Worm (Caenorhabditis elegans) whole organism, dauer: ENCODE data around the gene C43F9.4.

ENCODE experiments used
- unc-62 ChIP-seq: sonication (generic microtip); optimal IDR thresholded peaks from 2 replicates; lab custom pipeline; 2017; ENCODE audit warnings: missing biosample characterization, missing genetic modification reagents, missing genetic modification characterization

C43F9.4 gene

ce11 chrIV:10590649-10591048 is 1.7 kb upstream of the C43F9.4 start, which contains the start of the genes C43F9.5 and nkb-2:
C43F9.5 (minus strand) TSS chrIV:10590749.
nkb-2 (plus strand) TSS chrIV:10590925.
- no peak for TF ChIP-seq unc-62 (GFP tag; lab: Kevin White, UChicago)

DNA sequence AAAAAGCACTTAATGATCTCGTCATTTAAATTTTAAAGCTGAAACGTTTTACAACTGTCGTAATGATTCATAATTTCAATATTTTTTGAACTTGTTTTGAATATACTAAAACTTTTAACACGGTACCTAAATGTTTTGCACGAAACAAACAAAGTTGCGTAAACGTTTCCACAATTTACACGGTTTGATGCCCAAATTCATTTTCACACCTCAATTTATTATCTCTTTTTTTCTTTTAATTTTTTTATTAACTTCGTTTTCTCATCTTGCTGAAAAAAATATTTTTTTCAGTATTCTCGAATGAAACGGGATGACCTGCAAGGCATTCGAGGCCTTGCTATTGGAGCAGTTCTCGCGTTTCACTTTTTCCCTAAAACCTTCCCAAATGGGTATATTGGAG is 4.7 kb downstream of the C43F9.4 start, which contains the start of gene oac-8:
Gene oac-8, plus strand, starts transcription at position 301 of the 400 bp plus-strand sequence.
- no peak for TF ChIP-seq unc-62 (GFP tag; lab: Kevin White, UChicago)

ce11 chrIV:10578367-10578766 is 10.6 kb downstream of the C43F9.4 start, which contains the start of gene lgc-43:
lgc-43 (plus strand) TSS chrIV:10578667.
- no peak for TF ChIP-seq unc-62 (GFP tag; lab: Kevin White, UChicago)

ce11 chrIV:10577600-10577999 is 11.4 kb downstream of the C43F9.4 start:
- TF ChIP-seq unc-62 (GFP tag; lab: Kevin White, UChicago) = no peak

ce11 chrIV:10576624-10577023 is 12.3 kb downstream of the C43F9.4 start:
- no peak for TF ChIP-seq unc-62 (GFP tag; lab: Kevin White, UChicago)

- no peak for TF ChIP-seq unc-62 (GFP tag; lab: Kevin White, UChicago)
These were observed 12.9 kb downstream of the C43F9.4 start, which contains the start of gene efn-2 for ce11 chrIV:10576050-10576449. efn-2 (plus strand) TSS chrIV:10576350.

ce11 chrIV:10574471-10574870 is 14.5 kb downstream of the C43F9.4 start:
- TF ChIP-seq unc-62 (GFP tag; lab: Kevin White, UChicago) = no peak

- TF ChIP-seq unc-62 (GFP tag; lab: Kevin White, UChicago) = no peak
These were observed 15.5 kb downstream of the C43F9.4 start for ce11 chrIV:10573471-10573870.

- TF ChIP-seq unc-62 (GFP tag; lab: Kevin White, UChicago) = no peak
These were observed 18.0 kb downstream of the C43F9.4 start for ce11 chrIV:10571020-10571419.

DNA sequence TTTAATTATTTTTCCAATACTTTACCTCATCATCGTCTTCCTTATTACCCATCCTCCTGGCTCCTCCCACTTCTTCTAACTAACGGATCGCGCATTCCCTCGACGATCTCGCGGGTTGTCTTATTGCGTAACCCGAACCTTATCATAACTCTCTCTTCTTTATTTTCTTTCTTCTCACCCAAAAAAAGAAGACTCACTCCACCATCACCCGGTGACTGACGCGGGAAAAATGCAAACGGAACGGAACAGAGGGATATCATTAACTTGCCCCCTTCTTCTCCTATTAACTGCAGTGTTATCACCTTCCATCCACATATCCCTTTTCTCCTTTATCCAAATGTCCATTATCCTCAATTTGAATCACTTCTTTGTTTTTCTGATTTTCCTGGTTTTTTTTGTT is 18.9 kb downstream of the C43F9.4 start:
- no peak for TF ChIP-seq unc-62 (GFP tag; lab: Kevin White, UChicago)

DNA sequence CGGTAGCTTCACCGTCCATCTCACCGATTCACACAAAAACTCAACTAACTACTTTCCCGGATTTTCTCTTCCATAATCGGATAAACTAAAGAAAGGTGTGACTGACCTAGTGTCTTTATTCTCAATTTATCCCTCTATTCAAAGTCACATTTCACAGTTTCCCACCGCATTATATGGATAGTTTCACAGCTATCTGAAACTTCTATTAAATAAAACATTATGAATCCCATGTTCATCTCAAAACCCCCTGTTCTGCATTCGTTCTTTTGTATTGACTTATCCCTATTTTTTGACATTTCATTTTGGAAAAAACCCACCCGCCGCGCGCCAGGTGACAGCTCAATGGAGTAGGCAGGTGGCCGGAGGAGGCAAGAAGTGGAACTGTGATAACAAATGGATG is 21.1 kb downstream of the C43F9.4 start:
- no peak for TF ChIP-seq unc-62 (GFP tag; lab: Kevin White, UChicago)

DNA sequence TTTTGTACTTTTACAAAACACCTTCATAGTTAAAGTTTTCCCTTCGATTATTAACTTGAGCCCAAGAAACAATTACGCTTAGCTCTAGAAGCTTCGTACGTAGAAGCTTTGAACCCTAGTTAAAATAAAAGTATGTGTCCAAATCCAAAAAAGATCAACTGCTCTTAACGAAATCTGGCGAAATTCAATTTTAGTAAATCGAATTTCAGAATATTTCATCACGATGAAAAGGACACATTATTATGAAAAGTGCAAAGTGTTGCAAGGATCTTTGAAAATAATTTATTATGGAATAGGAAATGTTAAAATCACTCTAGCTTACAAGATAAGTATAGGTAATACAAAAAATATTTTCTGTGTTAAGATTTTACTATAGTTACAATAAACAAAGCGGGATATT is 23.7 kb downstream of the C43F9.4 start:
- TF ChIP-seq unc-62 (GFP tag; lab: Kevin White, UChicago) = no peak

DNA sequence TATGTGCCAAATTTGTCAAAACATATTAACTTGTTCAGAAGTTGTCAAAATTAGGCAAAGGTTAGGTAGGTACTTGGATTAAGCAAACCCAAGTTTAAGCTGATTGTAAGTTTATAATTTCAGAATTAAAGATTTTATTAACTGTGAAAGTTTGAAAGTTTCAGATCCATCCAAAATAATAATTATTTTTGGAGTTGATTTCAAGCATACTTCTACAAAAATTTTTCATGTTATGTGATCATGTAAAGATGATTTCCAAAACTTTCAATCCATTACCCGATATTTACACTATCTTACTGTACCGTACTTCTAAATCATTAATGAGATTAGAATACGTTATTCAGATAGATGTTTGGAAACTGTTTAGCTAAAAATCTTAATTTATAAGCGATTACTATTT is 24.4 kb downstream of the C43F9.4 start:
- TF ChIP-seq unc-62 (GFP tag; lab: Kevin White, UChicago) = no peak

DNA sequence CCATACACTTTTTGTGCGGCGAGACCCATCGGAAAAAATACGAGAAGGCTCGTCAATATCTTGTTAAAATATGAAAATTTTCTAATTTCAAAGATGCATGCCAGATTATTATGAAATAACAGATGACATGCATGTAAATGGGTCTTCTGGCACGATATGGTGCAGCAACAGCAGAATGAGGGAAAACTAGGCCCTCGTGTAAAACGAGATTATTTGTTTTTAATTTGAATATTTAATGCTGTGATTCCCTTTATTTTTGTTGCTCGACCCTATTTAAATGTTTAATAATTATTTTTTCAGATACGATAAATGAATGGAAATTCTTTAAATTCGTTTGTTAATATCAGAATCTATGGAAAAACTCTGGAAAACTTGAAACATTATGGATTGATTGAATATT is 27.4 kb downstream of the C43F9.4 start, which contains the start of gene him-8:
Gene him-8, plus strand, starts transcription at position 301 of the 400 bp plus-strand sequence.
- no peak for TF ChIP-seq unc-62 (GFP tag; lab: Kevin White, UChicago)

DNA sequence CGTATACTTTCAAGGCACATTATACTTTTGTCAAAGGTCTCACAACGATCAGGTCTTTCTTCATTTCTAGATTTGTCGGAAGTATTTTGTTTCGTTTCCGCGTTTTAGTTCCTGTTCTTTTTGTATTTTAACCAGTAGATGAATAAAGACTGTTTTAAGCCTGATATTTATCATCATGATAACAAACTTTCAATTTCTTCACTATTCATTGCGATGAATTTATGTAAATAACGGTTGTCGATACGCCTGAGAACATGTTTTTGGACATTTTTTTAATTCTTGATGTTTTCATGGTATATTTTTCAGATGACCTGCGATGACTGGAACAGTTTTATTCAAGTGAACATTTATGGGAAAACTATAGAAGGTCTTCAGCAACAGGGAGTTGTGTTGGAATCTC is 30.6 kb downstream of the C43F9.4 start, which contains the start of gene zim-3:
Gene zim-3, plus strand, starts transcription at position 301 of the 400 bp plus-strand sequence.
- no peak for TF ChIP-seq unc-62 (GFP tag; lab: Kevin White, UChicago)

- TF ChIP-seq unc-62 (GFP tag; lab: Kevin White, UChicago) = no peak
These were observed 34.0 kb downstream of the C43F9.4 start, which contains the start of gene zim-2 for ce11 chrIV:10554947-10555346. zim-2 (plus strand) TSS chrIV:10555247.

DNA sequence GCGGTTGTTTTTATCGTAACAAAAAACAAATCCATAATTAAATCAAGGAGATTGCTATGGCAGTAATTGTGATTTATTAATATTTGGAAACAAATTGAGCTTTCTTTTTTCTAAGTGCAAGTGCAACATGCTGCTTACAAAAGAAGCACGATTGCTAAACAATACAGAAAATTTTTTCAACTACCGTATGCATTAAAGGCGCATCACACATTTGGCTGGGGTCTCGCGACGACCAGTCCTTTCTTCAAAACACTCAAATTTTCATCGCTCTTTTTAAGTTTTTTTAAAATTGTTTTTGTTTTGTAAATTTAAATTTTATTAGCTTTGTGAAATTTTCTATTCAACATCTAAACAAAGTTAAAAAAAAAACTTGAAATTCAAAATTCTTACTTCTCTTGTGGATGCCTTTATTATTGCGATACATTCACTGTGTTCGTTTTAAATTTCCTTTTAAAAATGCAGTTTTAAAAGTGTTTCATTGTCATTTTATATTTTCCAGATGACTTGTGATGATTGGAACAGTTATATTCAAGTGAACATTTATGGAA is 42.3 kb downstream of the C43F9.4 start, which contains the start of gene zim-1:
Gene zim-1, plus strand, starts transcription at position 498 of the 548 bp plus-strand sequence.
- no peak for TF ChIP-seq unc-62 (GFP tag; lab: Kevin White, UChicago)
